Fruit fly (Drosophila melanogaster) whole organism: ENCODE measurements around the gene kra.

Experiments
- CG8478 ChIP-seq: fragments of >200 bp; optimal IDR thresholded peaks from 2 replicates; lab custom pipeline; 2018; ENCODE audit warnings: inconsistent platforms
- Dll ChIP-seq: fragments of >200 bp; optimal IDR thresholded peaks from 2 replicates; lab custom pipeline; 2017
- EcR ChIP-seq, 2 experiments: fragments of >200 bp; optimal IDR thresholded peaks; 2 replicates each; lab custom pipeline; 2017; ENCODE audit warnings: missing biosample characterization in 2 of 2, missing genetic modification characterization in 2 of 2, missing genetic modification reagents in 2 of 2
- pan ChIP-seq: fragments of >200 bp; optimal IDR thresholded peaks from 2 replicates; lab custom pipeline; 2017
- psq ChIP-seq: fragments of >200 bp; optimal IDR thresholded peaks from 2 replicates; lab custom pipeline; 2017
- usp ChIP-seq: fragments of >200 bp; optimal IDR thresholded peaks from 2 replicates; lab custom pipeline; 2017; ENCODE audit warnings: missing biosample characterization, missing genetic modification characterization, mixed read lengths

Gene kra

DNA sequence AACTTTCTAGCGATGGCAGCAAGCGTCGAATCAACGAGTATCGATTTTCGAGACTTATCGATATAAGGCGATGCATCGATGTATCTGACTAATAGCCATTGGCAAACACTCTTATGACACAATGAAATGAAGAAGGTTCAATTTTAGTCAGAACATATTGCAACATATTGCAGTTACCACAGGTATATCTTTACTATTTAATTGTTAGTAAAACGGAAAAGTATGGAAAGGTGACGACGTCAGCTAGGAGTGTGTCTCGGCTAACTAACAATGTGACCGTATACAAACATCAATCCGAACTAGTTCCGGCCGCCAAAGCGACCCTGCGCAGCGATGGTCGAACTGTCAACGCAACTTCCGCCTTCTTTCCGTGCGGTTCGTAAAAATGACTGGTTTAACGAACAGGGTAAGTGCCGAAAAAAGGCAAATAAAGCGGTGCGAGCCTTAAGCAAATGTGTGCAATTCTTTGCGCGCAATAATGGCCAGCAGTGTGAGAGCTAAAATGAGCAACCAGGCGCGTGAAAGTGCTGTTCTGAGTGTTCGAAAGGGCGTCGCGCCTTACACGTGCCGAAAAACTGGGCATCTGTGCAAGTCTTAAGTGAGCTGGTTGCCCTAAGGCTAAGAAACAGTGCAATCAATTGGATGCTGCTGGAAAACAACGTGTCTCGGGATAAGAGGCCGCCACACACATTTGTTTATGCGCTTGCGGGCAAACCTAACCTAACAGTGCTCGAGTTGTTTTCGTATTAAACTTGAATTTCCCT lies 23.4 kb upstream of the kra start, which contains the start of the genes Dph4, Spec2 and RpL13A:
Dph4 (minus strand) TSS at position 11 of the 764 bp plus-strand sequence.
Spec2 (minus strand) TSS at position 11 of the 764 bp plus-strand sequence.
RpL13A (plus strand) TSS at position 360 of the 764 bp plus-strand sequence.
- TF ChIP-seq EcR (GFP tag; optimal IDR thresholded peaks at IDR 0.05; lab: Kevin White, UChicago): no peak
- TF ChIP-seq pan (lab: Kevin White, UChicago): no peak
- TF ChIP-seq psq (lab: Kevin White, UChicago): no peak
- TF ChIP-seq CG8478 (lab: Kevin White, UChicago): no peak
- no peak for TF ChIP-seq Dll (lab: Kevin White, UChicago)
- no peak for TF ChIP-seq usp (GFP tag; lab: Kevin White, UChicago)

DNA sequence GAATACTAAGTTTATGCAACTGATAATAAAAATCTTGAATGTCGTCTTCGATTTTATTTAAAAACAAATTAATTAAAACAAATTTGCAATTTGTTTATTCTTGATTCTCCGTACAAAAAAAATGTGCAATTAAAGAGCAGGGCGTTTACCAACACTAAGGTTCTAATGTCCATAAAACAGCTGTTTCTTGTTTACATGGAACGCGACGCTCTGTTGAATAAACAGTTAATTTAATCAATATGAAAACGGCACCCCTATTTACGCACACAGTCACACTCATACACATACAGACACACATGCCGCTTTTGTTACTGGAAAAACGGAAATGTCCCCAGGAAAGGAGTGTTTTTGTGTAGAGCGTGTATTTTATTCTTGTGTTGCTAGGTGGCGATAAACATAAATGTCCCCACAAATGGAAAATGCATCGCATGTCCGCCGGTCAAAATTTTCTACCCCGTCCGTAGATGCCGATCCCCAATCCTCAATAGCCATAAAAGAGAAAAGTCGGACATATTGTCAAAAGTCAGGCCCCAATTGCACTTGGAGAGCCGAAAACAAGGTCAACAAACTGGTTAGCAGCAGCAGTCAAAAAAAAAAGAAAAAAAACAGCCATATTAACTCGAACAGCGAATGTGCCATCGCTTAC lies 22.2 kb upstream of the kra start:
- TF ChIP-seq psq (lab: Kevin White, UChicago): no peak
- TF ChIP-seq Dll (lab: Kevin White, UChicago): no peak
- no peak for TF ChIP-seq pan (lab: Kevin White, UChicago)
- no peak for TF ChIP-seq usp (GFP tag; lab: Kevin White, UChicago)
- no peak for TF ChIP-seq CG8478 (lab: Kevin White, UChicago)
- TF ChIP-seq EcR (GFP tag; optimal IDR thresholded peaks at IDR 0.05; lab: Kevin White, UChicago): no peak

DNA sequence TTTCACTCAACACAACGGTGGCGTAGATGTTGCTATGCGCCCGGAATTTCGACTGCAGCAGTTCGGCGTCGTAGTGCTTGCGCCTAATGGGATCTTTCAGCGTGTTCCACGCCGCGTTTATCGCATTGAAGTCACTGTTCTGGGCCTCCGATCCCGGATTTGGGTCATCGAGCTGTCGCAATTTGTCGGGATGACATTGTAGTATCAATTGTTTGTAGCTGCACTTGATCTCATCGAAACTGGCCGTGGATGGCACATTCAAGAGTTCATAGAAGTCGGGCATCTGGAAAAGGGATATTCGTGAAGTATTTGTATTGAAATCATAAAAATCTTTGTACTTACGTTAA lies 21.4 kb upstream of the kra start:
- TF ChIP-seq EcR (GFP tag; optimal IDR thresholded peaks at IDR 0.05; lab: Kevin White, UChicago) (no peak), pan (lab: Kevin White, UChicago) (no peak), Dll (lab: Kevin White, UChicago) (no peak)

DNA sequence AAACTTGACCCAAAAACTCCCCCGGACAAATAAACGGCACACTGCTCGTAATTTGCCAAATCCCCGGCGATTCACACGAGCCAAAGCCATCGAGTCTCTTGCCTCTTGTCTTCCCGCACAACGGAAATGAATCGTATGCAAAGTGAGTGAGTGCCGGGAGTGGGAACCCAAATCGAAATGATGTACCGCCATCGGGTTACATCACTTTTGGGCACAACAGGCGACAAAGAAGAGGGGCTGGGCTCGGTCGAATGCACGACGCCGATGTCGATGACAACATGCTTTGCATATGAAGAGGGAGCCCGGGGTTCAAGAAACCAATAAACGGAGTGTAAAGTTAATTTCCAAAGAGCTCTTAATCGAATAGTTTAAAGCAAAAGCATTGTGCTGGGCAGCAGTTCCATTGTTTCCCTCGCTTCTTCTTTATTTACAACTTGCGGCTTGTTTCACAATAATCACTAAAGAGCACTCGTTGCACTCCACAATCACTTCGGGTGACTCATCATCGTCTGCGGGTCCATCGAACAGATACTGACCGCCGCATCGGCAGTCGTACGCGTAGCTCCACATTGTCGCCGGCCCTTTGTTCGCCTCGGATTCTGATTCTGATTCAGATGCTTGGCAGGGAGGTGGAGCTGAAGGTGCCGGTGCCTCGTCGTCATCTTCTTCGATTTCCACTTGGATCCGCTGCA lies 20.9 kb upstream of the kra start:
- no peak for TF ChIP-seq CG8478 (lab: Kevin White, UChicago)
- no peak for TF ChIP-seq Dll (lab: Kevin White, UChicago)
- no peak for TF ChIP-seq psq (lab: Kevin White, UChicago)
- TF ChIP-seq usp (GFP tag; lab: Kevin White, UChicago): no peak
- no peak for TF ChIP-seq pan (lab: Kevin White, UChicago)

DNA sequence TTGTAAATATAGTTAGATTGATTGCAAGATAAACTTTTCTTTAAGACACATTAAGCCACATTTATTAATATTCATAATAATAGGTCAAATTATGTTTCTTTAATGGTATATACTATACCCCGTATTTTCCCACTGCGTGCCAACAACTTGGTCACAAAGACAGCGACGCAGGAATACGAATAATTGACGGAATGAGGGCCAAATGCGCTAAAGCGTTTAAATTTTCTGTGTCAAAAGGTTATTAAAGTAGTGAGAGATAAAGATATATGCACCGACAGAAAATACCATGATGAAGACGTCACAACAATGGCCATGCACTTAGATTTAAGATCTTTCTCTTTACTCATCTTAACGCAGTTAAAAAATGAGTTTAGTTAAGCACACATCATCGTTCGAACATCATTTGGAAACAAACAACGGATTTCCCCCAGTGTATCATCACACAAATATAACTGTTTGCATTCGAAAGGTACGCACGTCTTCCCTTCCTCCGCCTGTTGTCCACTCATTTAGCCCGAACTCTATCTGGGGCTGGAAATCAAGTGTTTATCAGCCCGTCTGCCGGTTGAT lies 19.5 kb upstream of the kra start:
- no peak for TF ChIP-seq pan (lab: Kevin White, UChicago)

DNA sequence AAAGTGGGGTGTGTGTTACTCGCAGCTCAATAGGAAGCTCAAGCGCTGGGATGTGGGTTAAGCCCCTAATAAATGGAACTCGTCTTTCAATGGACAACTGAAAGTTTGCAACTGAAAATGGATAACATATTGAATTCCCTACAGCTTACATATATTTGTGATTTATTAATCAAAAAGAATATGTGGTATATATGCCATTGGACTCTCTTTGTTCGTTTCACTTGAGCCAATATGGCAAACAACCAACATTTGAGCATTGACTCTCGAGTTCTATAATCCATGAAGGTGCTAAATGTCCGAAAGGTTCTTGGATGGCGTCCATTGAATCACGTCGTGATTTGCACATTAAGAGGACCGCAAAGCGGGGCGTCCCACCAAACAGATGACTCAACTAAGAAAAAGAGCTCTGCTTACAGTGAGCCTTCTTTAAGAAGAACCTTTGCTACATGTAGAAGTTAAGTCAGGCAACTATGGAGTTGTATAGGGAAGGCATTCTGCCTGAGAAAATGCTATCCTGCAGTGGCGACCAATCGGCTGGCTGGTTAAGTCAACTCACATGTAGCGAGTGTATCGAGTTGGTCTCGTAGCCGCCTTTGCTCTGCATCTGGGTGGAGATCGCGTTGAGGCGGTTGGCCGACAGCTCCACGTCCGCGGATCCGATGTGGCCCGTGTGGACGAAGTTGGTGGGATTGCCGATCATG lies 17.1 kb upstream of the kra start:
- TF ChIP-seq Dll (lab: Kevin White, UChicago): no peak

DNA sequence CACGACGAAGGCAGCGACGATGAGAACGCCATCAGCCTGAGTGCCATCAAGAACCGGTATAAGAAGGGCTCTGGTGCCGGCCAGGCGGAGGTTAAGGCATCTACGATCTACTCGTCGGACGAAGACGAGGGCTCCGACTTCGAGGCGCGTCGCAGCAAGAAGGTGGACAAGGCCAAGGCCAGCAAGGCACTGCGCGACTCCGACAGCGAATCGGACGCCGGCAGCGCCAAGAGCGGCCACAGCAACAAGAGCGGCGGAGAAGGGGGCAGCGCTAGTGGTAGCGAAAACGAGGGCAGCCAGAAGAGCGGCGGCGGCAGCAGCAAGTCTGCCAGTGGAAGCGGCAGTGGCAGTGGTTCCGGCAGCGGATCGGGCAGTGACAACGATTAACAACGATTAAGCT lies 14.5 kb upstream of the kra start:
- TF ChIP-seq psq (lab: Kevin White, UChicago) (no peak), usp (GFP tag; lab: Kevin White, UChicago) (no peak), CG8478 (lab: Kevin White, UChicago) (no peak), pan (lab: Kevin White, UChicago) (no peak), Dll (lab: Kevin White, UChicago) (no peak), EcR (GFP tag; optimal IDR thresholded peaks at IDR 0.05; lab: Kevin White, UChicago) (no peak)

DNA sequence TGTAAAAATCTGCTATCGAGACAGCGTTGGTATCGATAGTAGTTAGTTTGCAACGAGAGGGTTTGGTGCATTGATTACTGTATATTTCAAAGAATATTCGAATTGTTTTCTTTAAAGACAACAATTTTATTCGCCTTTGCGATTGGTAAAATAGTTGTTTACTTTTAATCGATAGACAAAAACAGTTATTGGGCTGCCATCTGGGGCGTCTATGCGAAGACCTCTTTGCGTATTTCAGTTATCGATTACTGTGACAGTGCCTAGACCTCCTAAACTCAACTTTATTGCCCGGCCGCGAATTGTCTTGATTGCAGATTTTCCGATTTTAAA lies 12.1 kb upstream of the kra start, which contains the start of gene Atu:
Atu (plus strand) TSS at position 245 of the 330 bp plus-strand sequence.
- no peak for TF ChIP-seq pan (lab: Kevin White, UChicago)
- no peak for TF ChIP-seq CG8478 (lab: Kevin White, UChicago)
- no peak for TF ChIP-seq EcR (GFP tag; optimal IDR thresholded peaks at IDR 0.05; lab: Kevin White, UChicago)
- TF ChIP-seq usp (GFP tag; lab: Kevin White, UChicago): no peak
- TF ChIP-seq psq (lab: Kevin White, UChicago): no peak
- no peak for TF ChIP-seq Dll (lab: Kevin White, UChicago)

DNA sequence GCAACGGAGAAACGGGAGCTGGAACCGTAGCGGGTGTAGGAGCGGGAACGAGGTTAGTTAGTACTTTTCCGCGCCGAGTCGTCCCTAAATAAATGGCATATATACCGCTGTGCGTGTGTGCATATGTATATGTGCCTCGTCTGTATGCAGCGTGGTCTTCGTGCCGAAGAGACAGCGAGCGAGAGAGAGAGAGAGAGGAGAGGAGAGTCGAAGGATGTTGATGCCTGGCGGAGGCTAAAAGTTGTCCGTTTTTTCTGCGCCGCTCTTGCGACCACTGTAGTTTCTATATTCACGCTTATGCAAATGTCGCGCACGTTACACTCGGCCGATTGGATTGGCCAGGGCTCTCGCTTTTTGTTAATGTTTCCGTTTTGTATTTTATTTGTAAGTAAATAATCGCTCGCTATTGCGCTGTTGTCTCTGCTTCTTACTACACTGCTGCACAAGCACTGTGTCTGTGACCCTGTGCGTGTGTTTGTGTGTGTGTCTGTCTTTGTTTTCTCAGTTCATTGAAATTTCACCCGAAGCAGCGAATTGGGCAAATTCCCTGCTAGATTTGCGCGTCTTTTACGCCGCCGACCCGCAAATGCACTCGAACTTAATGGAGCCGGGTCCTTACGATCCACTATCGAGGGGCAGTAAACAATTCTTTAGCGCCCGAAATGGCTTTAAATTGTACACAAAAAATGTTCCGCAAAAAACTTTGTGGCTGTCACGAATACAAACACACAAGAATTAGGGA lies 11.6 kb upstream of the kra start, which contains the start of gene Rga:
Rga (minus strand) TSS at position 741 of the 742 bp plus-strand sequence.
- TF ChIP-seq Dll (lab: Kevin White, UChicago): peak; percentile 11
- no peak for TF ChIP-seq CG8478 (lab: Kevin White, UChicago)
- no peak for TF ChIP-seq EcR (GFP tag; optimal IDR thresholded peaks at IDR 0.05; lab: Kevin White, UChicago)
- TF ChIP-seq psq (lab: Kevin White, UChicago): no peak
- TF ChIP-seq pan (lab: Kevin White, UChicago): no peak

DNA sequence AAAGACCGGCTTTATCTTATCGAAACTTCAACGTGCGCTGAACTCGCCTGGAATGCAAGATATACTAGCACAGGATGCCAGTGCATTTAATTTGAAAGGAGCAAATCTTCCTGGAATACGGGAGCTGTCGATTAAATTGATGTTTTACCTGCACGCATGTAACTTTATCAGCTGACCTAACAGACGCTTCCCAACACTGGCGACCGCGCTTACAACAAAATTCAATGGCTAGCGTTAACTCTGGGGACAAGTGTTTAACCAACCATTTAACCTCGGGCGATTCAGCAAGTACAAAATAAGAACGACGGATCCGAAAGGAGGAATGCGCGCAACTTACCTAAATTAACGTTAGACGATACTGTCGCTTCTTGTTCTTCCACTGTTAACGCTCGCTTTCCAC lies 10.8 kb upstream of the kra start:
- TF ChIP-seq Dll (lab: Kevin White, UChicago) (no peak), CG8478 (lab: Kevin White, UChicago) (no peak), pan (lab: Kevin White, UChicago) (no peak), EcR (GFP tag; optimal IDR thresholded peaks at IDR 0.05; lab: Kevin White, UChicago) (no peak), psq (lab: Kevin White, UChicago) (no peak)
